Fruit fly (Drosophila melanogaster) whole organism: ENCODE results near the gene CG3339.

ENCODE experiments used
- CG8478 ChIP-seq: fragments of >200 bp; optimal IDR thresholded peaks from 2 replicates; lab custom pipeline; 2018; ENCODE audit warnings: inconsistent platforms
- pan ChIP-seq: fragments of >200 bp; optimal IDR thresholded peaks from 2 replicates; lab custom pipeline; 2017
- psq ChIP-seq: fragments of >200 bp; optimal IDR thresholded peaks from 2 replicates; lab custom pipeline; 2017
- usp ChIP-seq: fragments of >200 bp; optimal IDR thresholded peaks from 2 replicates; lab custom pipeline; 2017; ENCODE audit warnings: missing biosample characterization, missing genetic modification characterization, mixed read lengths

- no peak for TF ChIP-seq usp
- TF ChIP-seq psq (lab: Kevin White, UChicago): no peak
- TF ChIP-seq pan (lab: Kevin White, UChicago): no peak
- TF ChIP-seq CG8478 (lab: Kevin White, UChicago): no peak
These were observed 42.6 kb downstream of the CG3339 start for dm6 chr3R:27279478-27279877.
